Worm (Caenorhabditis elegans) whole organism, young adult: ENCODE measurements around the gene ttr-35.

ENCODE experiments used
- B0019.2 ChIP-seq: fragments of 200-800 bp; sonication (Bioruptor generic); conservative IDR thresholded peaks from 2 replicates; pipeline ENCODE4 v1.3.6; 2022; ENCODE audit warnings: missing genetic modification reagents, missing genetic modification characterization, missing compliant biosample characterization
- Y56A3A.18 ChIP-seq: fragments of 200-800 bp; sonication (Bioruptor generic); IDR thresholded peaks from 2 replicates; pipeline ENCODE4 v1.3.6; 2022; ENCODE audit warnings: missing genetic modification reagents, missing genetic modification characterization, missing compliant biosample characterization
- ceh-58 ChIP-seq: fragments of 200-800 bp; sonication (Bioruptor generic); IDR thresholded peaks from 2 replicates; pipeline ENCODE4 v1.3.6; 2022; ENCODE audit warnings: missing genetic modification characterization, missing compliant biosample characterization
- ceh-91 ChIP-seq: fragments of 200-800 bp; sonication (Bioruptor generic); IDR thresholded peaks from 2 replicates; pipeline ENCODE4 v1.3.6; 2022; ENCODE audit warnings: missing genetic modification reagents, missing genetic modification characterization, missing compliant biosample characterization
- mel-28 ChIP-seq: sonication (generic microtip); optimal IDR thresholded peaks from 2 replicates; lab custom pipeline; 2016; ENCODE audit warnings: borderline replicate concordance, mild to moderate bottlenecking, missing genetic modification characterization, missing compliant biosample characterization
- snpc-4 ChIP-seq, 5 experiments: fragments of 150-350 bp in 1 of 5; sonication (generic microtip) in 4 of 5; optimal IDR thresholded peaks; 2 replicates each; lab custom pipeline; 2014 to 2018; ENCODE audit warnings: missing genetic modification characterization in 5 of 5, missing biosample characterization in 3 of 5, antibody characterized with exemption in 2 of 5, mild to moderate bottlenecking in 2 of 5, missing compliant biosample characterization in 2 of 5, missing genotype in 2 of 5, moderate library complexity in 2 of 5, missing genetic modification reagents in 1 of 5
- unc-130 ChIP-seq: sonication (generic microtip); optimal IDR thresholded peaks from 2 replicates; lab custom pipeline; 2016; ENCODE audit warnings: missing genetic modification reagents, missing genetic modification characterization, missing compliant biosample characterization

DNA sequence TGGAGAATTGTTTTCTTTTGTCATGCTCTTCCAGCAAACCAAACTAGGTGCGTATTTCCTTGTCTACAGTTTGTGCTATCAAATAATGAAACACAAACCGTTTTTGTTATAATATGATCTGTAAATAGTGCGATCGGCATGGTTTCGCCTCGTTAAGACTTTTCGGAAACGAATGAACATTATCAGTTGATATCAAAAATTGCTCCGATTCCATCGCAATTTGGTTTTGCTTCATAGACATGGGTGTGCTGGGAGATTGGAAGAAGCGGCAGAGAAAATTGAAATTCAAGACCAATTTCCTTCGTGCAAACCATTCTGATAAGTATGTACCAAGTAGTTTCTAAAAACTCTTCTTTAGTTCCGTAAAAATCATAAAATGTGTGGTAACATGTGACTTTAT is 26.0 kb downstream of the ttr-35 start:
- TF ChIP-seq Y56A3A.18 (GFP tag; lab: Robert Waterston, UW): no peak
- TF ChIP-seq ceh-91 (GFP tag; lab: Robert Waterston, UW): no peak
- no peak for TF ChIP-seq B0019.2 (GFP tag; lab: Robert Waterston, UW)
- no peak for TF ChIP-seq mel-28 (tag; lab: Kevin White, UChicago)
- TF ChIP-seq snpc-4 (GFP tag; optimal IDR thresholded peaks at IDR 0.05; lab: Kevin White, UChicago): no peak
- no peak for TF ChIP-seq snpc-4 (tag; optimal IDR thresholded peaks at IDR 0.05; lab: Kevin White, UChicago)
- no peak for TF ChIP-seq ceh-58
- no peak for TF ChIP-seq unc-130 (GFP tag; lab: Kevin White, UChicago)
